Worm (Caenorhabditis elegans) whole organism, mixed stage, embryonic: ENCODE results near the gene gvd-1.

Experiments
- elt-1 ChIP-seq: sonication (generic microtip); optimal IDR thresholded peaks from 2 replicates; lab custom pipeline; 2017; ENCODE audit warnings: missing genetic modification characterization, mild to moderate bottlenecking, missing compliant biosample characterization, antibody characterized with exemption, moderate library complexity, borderline replicate concordance; ENCODE audit not compliant: insufficient read depth
- elt-3 ChIP-seq: fragments of 150-350 bp; optimal IDR thresholded peaks from 2 replicates; lab custom pipeline; 2014; ENCODE audit warnings: missing biosample characterization, missing genetic modification characterization
- lsy-2 ChIP-seq: fragments of 150-350 bp; optimal IDR thresholded peaks from 2 replicates; lab custom pipeline; 2014; ENCODE audit warnings: missing biosample characterization, missing genetic modification characterization
- nhr-28 ChIP-seq: fragments of 150-350 bp; optimal IDR thresholded peaks from 2 replicates; lab custom pipeline; 2014; ENCODE audit warnings: missing biosample characterization, missing genetic modification characterization
- nhr-76 ChIP-seq: sonication (generic microtip); optimal IDR thresholded peaks from 2 replicates; lab custom pipeline; 2017; ENCODE audit warnings: missing biosample characterization, missing genetic modification characterization

ce11 chrII:456371-456770 lies 1.3 kb downstream of the gvd-1 start:
- no peak for TF ChIP-seq nhr-76
- TF ChIP-seq elt-3, result no peak
- TF ChIP-seq elt-1, result no peak
- TF ChIP-seq nhr-28, result no peak
- peak; percentile 90 for TF ChIP-seq lsy-2 (tag; lab: Kevin White, UChicago)
